Fruit fly (Drosophila melanogaster) whole organism, embryonic: Measurements from ENCODE around the gene CG4455.
A peak's percentile ranks its signal among the peaks of the same experiment; 100 is the strongest.

Source experiments
- Bgb ChIP-seq: fragments of 200-800 bp; sonication (Bioruptor generic); IDR thresholded peaks from 2 replicates; pipeline ENCODE4 v1.3.6; 2022; ENCODE audit warnings: missing biosample characterization, missing genetic modification characterization; ENCODE audit not compliant: partially characterized antibody
- CG10267 ChIP-seq: fragments of 200-800 bp; sonication (Bioruptor generic); optimal IDR thresholded peaks from 2 replicates; lab custom pipeline; 2018; ENCODE audit warnings: missing biosample characterization, mild to moderate bottlenecking, missing genetic modification characterization, moderate library complexity
- CG11085 ChIP-seq: fragments of 200-800 bp; sonication (Bioruptor generic); IDR thresholded peaks from 2 replicates; pipeline ENCODE4 v1.3.6; 2022; ENCODE audit warnings: missing biosample characterization, missing genetic modification characterization
- CG12744 ChIP-seq: fragments of 200-800 bp; sonication (Bioruptor generic); optimal IDR thresholded peaks from 2 replicates; lab custom pipeline; 2016; ENCODE audit warnings: missing biosample characterization, missing genetic modification characterization
- CG13287 ChIP-seq: fragments of 200-800 bp; sonication (Bioruptor generic); IDR thresholded peaks from 2 replicates; pipeline ENCODE4 v1.3.6; 2022; ENCODE audit warnings: missing biosample characterization, missing genetic modification characterization; ENCODE audit not compliant: partially characterized antibody
- CG14050 ChIP-seq: fragments of 200-800 bp; sonication (Bioruptor generic); IDR thresholded peaks from 3 replicates; pipeline ENCODE4 v1.3.6; 2022; ENCODE audit warnings: missing biosample characterization, missing genetic modification characterization
- CG14965 ChIP-seq: fragments of 200-800 bp; sonication (Bioruptor generic); optimal IDR thresholded peaks from 2 replicates; lab custom pipeline; 2016; ENCODE audit warnings: missing biosample characterization, missing genetic modification characterization, borderline replicate concordance
- CG15073 ChIP-seq: fragments of 200-800 bp; sonication (Bioruptor generic); optimal IDR thresholded peaks from 2 replicates; lab custom pipeline; 2016; ENCODE audit warnings: missing biosample characterization, missing genetic modification characterization
- CG15696 ChIP-seq: fragments of 200-800 bp; sonication (Bioruptor generic); optimal IDR thresholded peaks from 2 replicates; lab custom pipeline; 2019; ENCODE audit warnings: missing biosample characterization, mild to moderate bottlenecking, missing genetic modification characterization, moderate library complexity
- CG1792 ChIP-seq: fragments of 200-800 bp; sonication (Bioruptor generic); optimal IDR thresholded peaks from 2 replicates; lab custom pipeline; 2016; ENCODE audit warnings: missing biosample characterization, missing genetic modification characterization
- CG18619 ChIP-seq: fragments of 200-800 bp; sonication (Bioruptor generic); optimal IDR thresholded peaks from 3 replicates; lab custom pipeline; 2017; ENCODE audit warnings: missing biosample characterization, mild to moderate bottlenecking, missing genetic modification characterization
- CG30431 ChIP-seq: fragments of 200-800 bp; sonication (Bioruptor generic); optimal IDR thresholded peaks from 2 replicates; lab custom pipeline; 2017; ENCODE audit warnings: missing biosample characterization, missing genetic modification characterization
- CG32532 ChIP-seq: fragments of 200-800 bp; sonication (Bioruptor generic); IDR thresholded peaks from 2 replicates; pipeline ENCODE4 v1.3.6; 2022; ENCODE audit warnings: missing biosample characterization, missing genetic modification characterization
- CG3847 ChIP-seq: fragments of 200-800 bp; sonication (Bioruptor generic); IDR thresholded peaks from 2 replicates; pipeline ENCODE4 v1.3.6; 2022; ENCODE audit warnings: missing biosample characterization, missing genetic modification characterization
- CG3995 ChIP-seq: fragments of 200-800 bp; sonication (Bioruptor generic); optimal IDR thresholded peaks from 3 replicates; lab custom pipeline; 2016; ENCODE audit warnings: missing biosample characterization, missing genetic modification characterization
- CG4820 ChIP-seq: fragments of 200-800 bp; sonication (Bioruptor generic); optimal IDR thresholded peaks from 3 replicates; lab custom pipeline; 2016; ENCODE audit warnings: missing biosample characterization, missing genetic modification characterization
- CG5180 ChIP-seq: fragments of 200-800 bp; sonication (Bioruptor generic); optimal IDR thresholded peaks from 3 replicates; lab custom pipeline; 2017; ENCODE audit warnings: missing biosample characterization, missing genetic modification characterization, mild to moderate bottlenecking, moderate library complexity, missing genetic modification reagents
- CG6654 ChIP-seq: fragments of 200-800 bp; sonication (Bioruptor generic); optimal IDR thresholded peaks from 2 replicates; lab custom pipeline; 2017; ENCODE audit warnings: missing biosample characterization, mild to moderate bottlenecking, missing genetic modification characterization
- CG6689 ChIP-seq: fragments of 200-800 bp; sonication (Bioruptor generic); IDR thresholded peaks from 2 replicates; pipeline ENCODE4 v1.3.6; 2022; ENCODE audit warnings: missing biosample characterization, missing genetic modification characterization
- CG7271 ChIP-seq: fragments of 200-800 bp; sonication (Bioruptor generic); optimal IDR thresholded peaks from 2 replicates; lab custom pipeline; 2018; ENCODE audit warnings: missing biosample characterization, mild to moderate bottlenecking, missing genetic modification characterization, moderate library complexity
- CG8359 ChIP-seq: fragments of 200-800 bp; sonication (Bioruptor generic); optimal IDR thresholded peaks from 2 replicates; lab custom pipeline; 2017; ENCODE audit warnings: missing biosample characterization, mild to moderate bottlenecking, missing genetic modification characterization, borderline replicate concordance
- CG8944 ChIP-seq: fragments of 200-800 bp; sonication (Bioruptor generic); optimal IDR thresholded peaks from 3 replicates; lab custom pipeline; 2016; ENCODE audit warnings: missing biosample characterization, missing genetic modification characterization
- Fer3 ChIP-seq: fragments of 200-800 bp; sonication (Bioruptor generic); optimal IDR thresholded peaks from 2 replicates; lab custom pipeline; 2018; ENCODE audit warnings: missing biosample characterization, mild to moderate bottlenecking, missing genetic modification characterization, moderate library complexity
- H15 ChIP-seq: fragments of 200-800 bp; sonication (Bioruptor generic); IDR thresholded peaks from 3 replicates; pipeline ENCODE4 v1.3.6; 2022; ENCODE audit warnings: missing biosample characterization, missing genetic modification characterization
- HHEX ChIP-seq: fragments of 200-800 bp; sonication (Bioruptor generic); optimal IDR thresholded peaks from 3 replicates; lab custom pipeline; 2017; ENCODE audit warnings: missing biosample characterization, mild to moderate bottlenecking, missing genetic modification characterization, missing genetic modification reagents
- Oaz ChIP-seq: fragments of 200-800 bp; sonication (Bioruptor generic); IDR thresholded peaks from 2 replicates; pipeline ENCODE4 v1.3.6; 2022; ENCODE audit warnings: missing biosample characterization, missing genetic modification characterization
- Opbp ChIP-seq: fragments of 200-800 bp; sonication (Bioruptor generic); IDR thresholded peaks from 3 replicates; pipeline ENCODE4 v1.3.6; 2022; ENCODE audit warnings: missing biosample characterization, missing genetic modification characterization; ENCODE audit not compliant: partially characterized antibody
- Ptx1 ChIP-seq: fragments of 200-800 bp; sonication (Bioruptor generic); IDR thresholded peaks from 2 replicates; pipeline ENCODE4 v1.3.6; 2022; ENCODE audit warnings: missing biosample characterization, missing genetic modification characterization
- Rx ChIP-seq: fragments of 200-800 bp; sonication (Bioruptor generic); IDR thresholded peaks from 2 replicates; pipeline ENCODE4 v1.3.6; 2022; ENCODE audit warnings: missing biosample characterization, missing genetic modification characterization
- Trl ChIP-seq, 3 experiments: fragments of >200 bp in 2 of 3; fragments of 200-800 bp in 1 of 3; sonication (Bioruptor generic) in 1 of 3; optimal IDR thresholded peaks; 2 replicates in 1 of 3; 3 replicates in 2 of 3; lab custom pipeline; 2016 to 2017; ENCODE audit warnings: missing biosample characterization in 1 of 3, missing genetic modification characterization in 1 of 3
- aop ChIP-seq: fragments of 200-800 bp; sonication (Bioruptor generic); IDR thresholded peaks from 2 replicates; pipeline ENCODE4 v1.3.6; 2022; ENCODE audit warnings: missing biosample characterization, missing genetic modification characterization
- dimm ChIP-seq: fragments of 200-800 bp; sonication (Bioruptor generic); IDR thresholded peaks from 2 replicates; pipeline ENCODE4 v1.3.6; 2022; ENCODE audit warnings: missing biosample characterization, missing genetic modification characterization
- dm ChIP-seq: fragments of 200-800 bp; sonication (Bioruptor generic); optimal IDR thresholded peaks from 3 replicates; lab custom pipeline; 2016; ENCODE audit warnings: missing biosample characterization, missing genetic modification characterization
- fd96Cb ChIP-seq: fragments of 200-800 bp; sonication (Bioruptor generic); optimal IDR thresholded peaks from 2 replicates; lab custom pipeline; 2018; ENCODE audit warnings: missing biosample characterization, mild to moderate bottlenecking, missing genetic modification characterization, moderate library complexity
- ftz-f1 ChIP-seq: fragments of 200-800 bp; sonication (Bioruptor generic); optimal IDR thresholded peaks from 2 replicates; lab custom pipeline; 2016; ENCODE audit warnings: missing biosample characterization, missing genetic modification characterization
- gcm2 ChIP-seq: fragments of 200-800 bp; sonication (Bioruptor generic); optimal IDR thresholded peaks from 2 replicates; lab custom pipeline; 2016; ENCODE audit warnings: missing biosample characterization, missing genetic modification characterization
- grn ChIP-seq: fragments of 200-800 bp; sonication (Bioruptor generic); optimal IDR thresholded peaks from 3 replicates; lab custom pipeline; 2017; ENCODE audit warnings: missing biosample characterization, missing genetic modification characterization
- gro ChIP-seq: fragments of 200-800 bp; sonication (Bioruptor generic); optimal IDR thresholded peaks from 2 replicates; lab custom pipeline; 2016; ENCODE audit warnings: missing biosample characterization, missing genetic modification characterization
- klu ChIP-seq: fragments of 200-800 bp; sonication (Bioruptor generic); IDR thresholded peaks from 2 replicates; pipeline ENCODE4 v1.3.6; 2022; ENCODE audit warnings: missing biosample characterization, missing genetic modification characterization
- lmd ChIP-seq: fragments of 200-800 bp; sonication (Bioruptor generic); IDR thresholded peaks from 2 replicates; pipeline ENCODE4 v1.3.6; 2022; ENCODE audit warnings: missing biosample characterization, missing genetic modification characterization
- lov ChIP-seq, 2 experiments: fragments of 200-800 bp in 1 of 2; fragments of >200 bp in 1 of 2; sonication (Bioruptor generic) in 1 of 2; IDR thresholded peaks in 1 of 2; optimal IDR thresholded peaks in 1 of 2; 2 replicates in 1 of 2; 3 replicates in 1 of 2; pipeline versions ENCODE4 v1.3.6 to Lab custom; 2017 to 2022; ENCODE audit warnings: missing biosample characterization in 1 of 2, missing genetic modification characterization in 1 of 2
- luna ChIP-seq: fragments of 200-800 bp; sonication (Bioruptor generic); optimal IDR thresholded peaks from 2 replicates; lab custom pipeline; 2016; ENCODE audit warnings: missing biosample characterization, missing genetic modification characterization
- maf-S ChIP-seq: fragments of 200-800 bp; sonication (Bioruptor generic); optimal IDR thresholded peaks from 2 replicates; lab custom pipeline; 2016; ENCODE audit warnings: missing biosample characterization, missing genetic modification characterization
- odd ChIP-seq: fragments of 200-800 bp; sonication (Bioruptor generic); optimal IDR thresholded peaks from 2 replicates; lab custom pipeline; 2017; ENCODE audit warnings: missing biosample characterization, mild to moderate bottlenecking, missing genetic modification characterization
- pnt ChIP-seq: fragments of 200-800 bp; sonication (Bioruptor generic); optimal IDR thresholded peaks from 3 replicates; lab custom pipeline; 2016; ENCODE audit warnings: missing biosample characterization, missing genetic modification characterization
- ranshi ChIP-seq: fragments of 200-800 bp; sonication (Bioruptor generic); IDR thresholded peaks from 2 replicates; pipeline ENCODE4 v1.3.6; 2022; ENCODE audit warnings: missing biosample characterization, missing genetic modification characterization
- slbo ChIP-seq: fragments of 200-800 bp; sonication (Bioruptor generic); IDR thresholded peaks from 2 replicates; pipeline ENCODE4 v1.3.6; 2022; ENCODE audit warnings: missing biosample characterization, missing genetic modification characterization
- trh ChIP-seq: fragments of 200-800 bp; sonication (Bioruptor generic); optimal IDR thresholded peaks from 2 replicates; lab custom pipeline; 2016; ENCODE audit warnings: missing biosample characterization, missing genetic modification characterization
- yki ChIP-seq: fragments of >200 bp; optimal IDR thresholded peaks from 3 replicates; lab custom pipeline; 2018

CG4455 gene

DNA sequence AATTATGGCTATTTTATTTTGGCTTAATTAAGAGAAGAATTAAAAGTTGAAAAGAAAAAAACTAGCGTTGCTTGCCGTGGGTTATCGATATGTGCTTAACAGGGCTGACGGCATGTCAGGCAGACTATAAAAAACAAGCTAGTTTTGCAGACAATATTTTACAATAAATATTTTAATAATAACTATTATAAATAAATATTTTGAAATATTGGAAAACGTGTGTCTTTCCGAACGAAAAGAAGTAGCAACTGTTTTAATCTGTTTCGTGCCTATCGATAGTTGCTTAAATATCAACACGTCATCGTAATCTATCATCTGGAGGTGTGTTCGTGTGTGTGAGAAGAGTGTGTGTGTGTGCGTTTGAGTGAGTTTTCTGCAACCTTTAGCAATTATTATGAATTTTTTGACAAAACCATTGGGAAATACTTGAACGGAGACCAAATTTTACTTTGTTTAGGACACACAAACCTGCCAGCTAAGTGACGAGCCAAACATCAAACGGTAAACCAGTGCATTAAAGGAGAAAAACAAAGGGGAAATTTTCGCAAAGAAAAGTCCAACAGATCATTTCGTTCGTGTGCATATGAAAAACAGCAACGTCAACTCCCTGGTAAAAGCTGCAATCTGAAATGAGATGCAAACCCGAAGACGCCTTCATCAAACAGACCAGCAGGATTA lies 45.6 kb upstream of the CG4455 start, which contains the start of the genes CG5861 and Syx5 (continued):
- TF ChIP-seq lmd (GFP tag; lab: Robert Waterston, UW) (peak; percentile 52; the same call in 1 of the 2 replicates), luna (no peak), pnt (no peak), CG3847 (no peak; the same call in none of the 2 replicates), CG14965 (GFP tag; lab: Kevin White, UChicago) (no peak), gro (GFP tag; lab: Kevin White, UChicago) (no peak), Fer3 (tag; lab: Kevin White, UChicago) (peak; percentile 60), CG15696 (tag; lab: Kevin White, UChicago) (peak; percentile 27), CG12744 (GFP tag; lab: Kevin White, UChicago) (no peak), CG32532 (GFP tag; lab: Robert Waterston, UW) (peak; percentile 78; the same call in 1 of the 2 replicates), ftz-f1 (GFP tag; lab: Kevin White, UChicago) (no peak), CG1792 (no peak), CG6654 (GFP tag; lab: Kevin White, UChicago) (no peak), CG11085 (peak; percentile 64), HHEX (GFP tag; lab: Kevin White, UChicago) (no peak), CG30431 (no peak), Opbp (GFP tag; lab: Robert Waterston, UW) (peak; percentile 76; the same call in 2 of the 3 replicates), odd (peak; percentile 16), Bgb (GFP tag; lab: Robert Waterston, UW) (peak; percentile 83), CG8359 (GFP tag; lab: Kevin White, UChicago) (no peak), CG3995 (peak; percentile 18), Ptx1 (GFP tag; lab: Robert Waterston, UW) (peak; percentile 64), CG7271 (tag; lab: Kevin White, UChicago) (no peak), Trl (optimal IDR thresholded peaks at IDR 0.05; lab: Kevin White, UChicago) (no peak), Trl (GFP tag; optimal IDR thresholded peaks at IDR 0.05; lab: Kevin White, UChicago) (no peak), trh (GFP tag; lab: Kevin White, UChicago) (no peak), grn (GFP tag; lab: Kevin White, UChicago) (peak; percentile 89), ranshi (GFP tag; lab: Robert Waterston, UW) (peak; percentile 52; the same call in 1 of the 2 replicates), CG4820 (peak; percentile 17), Rx (GFP tag; lab: Robert Waterston, UW) (no peak), CG15073 (GFP tag; lab: Kevin White, UChicago) (no peak), CG18619 (GFP tag; lab: Kevin White, UChicago) (peak; percentile 43), CG10267 (peak; percentile 75), klu (GFP tag; lab: Robert Waterston, UW) (no peak), maf-S (GFP tag; lab: Kevin White, UChicago) (no peak), gcm2 (GFP tag; lab: Kevin White, UChicago) (no peak), H15 (0 out of 3 replicates have a peak, but pooled peaks have one; percentile 48), lov (optimal IDR thresholded peaks at IDR 0.05; lab: Kevin White, UChicago) (no peak), lov (GFP tag; IDR thresholded peaks at IDR 0.05; lab: Robert Waterston, UW) (no peak), yki (lab: Kevin White, UChicago) (no peak), Oaz (GFP tag; lab: Robert Waterston, UW) (no peak), dm (no peak), CG5180 (GFP tag; lab: Kevin White, UChicago) (no peak), aop (no peak), CG6689 (GFP tag; lab: Robert Waterston, UW) (peak; percentile 29; the same call in 1 of the 2 replicates), dimm (no peak), CG14050 (peak; percentile 17; the same call in 1 of the 3 replicates), CG8944 (GFP tag; lab: Kevin White, UChicago) (no peak), CG13287 (peak; percentile 96), slbo (GFP tag; lab: Robert Waterston, UW) (peak; percentile 80), fd96Cb (tag; lab: Kevin White, UChicago) (peak; percentile 26)
